Fruit fly (Drosophila melanogaster): ENCODE measurements around the gene CG8534.

Gene CG8534

dm6 chr3R:9767620-9768592 is 44.6 kb upstream of the CG8534 start, which contains the start of gene Naa80 (continued):
- TF ChIP-seq CG6808 (GFP tag; optimal IDR thresholded peaks at IDR 0.05) (peak; percentile 57), svp (GFP tag) (no peak), achi (GFP tag; optimal IDR thresholded peaks at IDR 0.05) (peak; percentile 48), spab (GFP tag; optimal IDR thresholded peaks at IDR 0.05) (peak; percentile 28), fd59A (GFP tag; optimal IDR thresholded peaks at IDR 0.05) (peak; percentile 20), fd85E (GFP tag; optimal IDR thresholded peaks at IDR 0.05) (no peak), salr (GFP tag; optimal IDR thresholded peaks at IDR 0.05) (peak in 1 of 2 experiments; percentile 56), Sox14 (GFP tag; optimal IDR thresholded peaks at IDR 0.05) (peak; percentile 83), Lpt (GFP tag; optimal IDR thresholded peaks at IDR 0.05) (peak; percentile 35), Hr39 (GFP tag; optimal IDR thresholded peaks at IDR 0.05) (peak; percentile 67), Eip75B (GFP tag; optimal IDR thresholded peaks at IDR 0.05) (peak; percentile 64), pdm3 (GFP tag; optimal IDR thresholded peaks at IDR 0.05) (no peak), esn (GFP tag; optimal IDR thresholded peaks at IDR 0.05) (peak; percentile 68), Ets21C (GFP tag; optimal IDR thresholded peaks at IDR 0.05) (no peak), CG31627 (GFP tag; optimal IDR thresholded peaks at IDR 0.05) (peak; percentile 79), Hr4 (GFP tag; optimal IDR thresholded peaks at IDR 0.05) (no peak), Sox15 (GFP tag; optimal IDR thresholded peaks at IDR 0.05) (peak; percentile 24), Sox102F (GFP tag; optimal IDR thresholded peaks at IDR 0.05) (no peak), CG6792 (GFP tag; optimal IDR thresholded peaks at IDR 0.05) (peak; percentile 59), dsx (GFP tag; optimal IDR thresholded peaks at IDR 0.05; ENCODE audit: poor library complexity, severe bottlenecking) (peak; percentile 50), Hr38 (GFP tag; optimal IDR thresholded peaks at IDR 0.05) (no peak), CG34406 (GFP tag; optimal IDR thresholded peaks at IDR 0.05) (peak; percentile 40), CG3032 (tag; optimal IDR thresholded peaks at IDR 0.05) (peak; percentile 38), CG4318 (GFP tag; optimal IDR thresholded peaks at IDR 0.05) (no peak), topi (GFP tag; optimal IDR thresholded peaks at IDR 0.05) (peak; percentile 82)

DNA sequence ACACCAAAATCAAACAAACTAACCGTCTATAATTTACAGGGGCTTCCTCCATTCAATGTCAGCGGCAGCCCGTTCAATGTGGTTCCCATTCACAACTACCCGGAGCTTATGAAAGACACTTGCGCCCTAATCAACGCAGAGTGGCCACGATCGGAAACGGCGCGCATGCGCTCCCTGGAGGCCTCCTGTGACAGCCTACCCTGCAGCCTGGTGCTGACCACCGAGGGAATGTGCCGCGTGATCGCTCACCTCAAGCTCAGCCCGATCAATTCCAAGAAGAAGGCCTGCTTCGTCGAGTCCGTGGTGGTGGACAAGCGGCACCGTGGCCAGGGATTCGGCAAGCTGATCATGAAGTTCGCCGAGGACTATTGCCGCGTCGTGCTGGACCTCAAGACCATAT is 43.7 kb upstream of the CG8534 start, which contains the start of gene MED6:
MED6 (minus strand) TSS at position 101 of the 400 bp plus-strand sequence.
- TF ChIP-seq Eip93F (GFP tag; optimal IDR thresholded peaks at IDR 0.05): no peak
- no peak for TF ChIP-seq svp (GFP tag)
- no peak for TF ChIP-seq CG11762 (GFP tag; optimal IDR thresholded peaks at IDR 0.05; ENCODE audit: insufficient read depth)
- no peak for TF ChIP-seq CG8319 (GFP tag; optimal IDR thresholded peaks at IDR 0.05)
- TF ChIP-seq CG6854 (GFP tag; optimal IDR thresholded peaks at IDR 0.05): no peak
- TF ChIP-seq CG11294 (GFP tag; IDR thresholded peaks at IDR 0.05): no peak
- TF ChIP-seq fkh (GFP tag; optimal IDR thresholded peaks at IDR 0.05): no peak
- no peak for TF ChIP-seq CG8119 (GFP tag; IDR thresholded peaks at IDR 0.05)
- TF ChIP-seq dac (GFP tag; optimal IDR thresholded peaks at IDR 0.05): no peak
- TF ChIP-seq CG4318 (GFP tag; optimal IDR thresholded peaks at IDR 0.05): no peak
- no peak for TF ChIP-seq topi (GFP tag; optimal IDR thresholded peaks at IDR 0.05)
- TF ChIP-seq fd59A (GFP tag; optimal IDR thresholded peaks at IDR 0.05): no peak
- TF ChIP-seq acj6 (GFP tag; optimal IDR thresholded peaks at IDR 0.05): no peak
- no peak for TF ChIP-seq salr (GFP tag; optimal IDR thresholded peaks at IDR 0.05)
- TF ChIP-seq CG6276 (GFP tag; optimal IDR thresholded peaks at IDR 0.05): no peak
- TF ChIP-seq Ets96B (tag; optimal IDR thresholded peaks at IDR 0.05): no peak

dm6 chr3R:9770127-9770526 is 42.4 kb upstream of the CG8534 start:
- peak; percentile 63 for TF ChIP-seq vri (GFP tag; optimal IDR thresholded peaks at IDR 0.05)
- no peak for TF ChIP-seq eg (GFP tag; IDR thresholded peaks at IDR 0.05)
